Worm (Caenorhabditis elegans) whole organism, young adult: ENCODE results near the gene cthd-1.
A peak's percentile ranks its signal among the peaks of the same experiment; 100 is the strongest.

ENCODE experiments used
- D2030.7 ChIP-seq: fragments of 200-800 bp; sonication (Bioruptor generic); IDR thresholded peaks from 2 replicates; pipeline ENCODE4 v1.3.6; 2022; ENCODE audit warnings: missing genetic modification reagents, missing genetic modification characterization, missing compliant biosample characterization
- F10E7.11 ChIP-seq: sonication (generic microtip); optimal IDR thresholded peaks from 2 replicates; lab custom pipeline; 2017; ENCODE audit warnings: mild to moderate bottlenecking, missing genetic modification characterization, moderate library complexity, missing compliant biosample characterization
- F55B11.4 ChIP-seq: sonication (generic microtip); optimal IDR thresholded peaks from 2 replicates; lab custom pipeline; 2016; ENCODE audit warnings: missing compliant biosample characterization, missing genetic modification characterization, borderline replicate concordance; ENCODE audit not compliant: insufficient read depth
- F57C9.4 ChIP-seq: sonication (generic microtip); optimal IDR thresholded peaks from 2 replicates; lab custom pipeline; 2017; ENCODE audit warnings: mild to moderate bottlenecking, missing genetic modification characterization, missing compliant biosample characterization
- K11D2.4 ChIP-seq: fragments of 200-800 bp; sonication (Bioruptor generic); IDR thresholded peaks from 2 replicates; pipeline ENCODE4 v1.3.6; 2022; ENCODE audit warnings: missing genetic modification reagents, missing genetic modification characterization, missing compliant biosample characterization
- Y56A3A.18 ChIP-seq: fragments of 200-800 bp; sonication (Bioruptor generic); IDR thresholded peaks from 2 replicates; pipeline ENCODE4 v1.3.6; 2022; ENCODE audit warnings: missing genetic modification reagents, missing genetic modification characterization, missing compliant biosample characterization
- Y67H2A.10 ChIP-seq: fragments of 200-800 bp; sonication (Bioruptor generic); conservative IDR thresholded peaks from 2 replicates; pipeline ENCODE4 v1.3.6; 2022; ENCODE audit warnings: missing genetic modification reagents, missing genetic modification characterization, missing compliant biosample characterization
- Y79H2A.3 ChIP-seq: fragments of 200-800 bp; sonication (Bioruptor generic); conservative IDR thresholded peaks from 2 replicates; pipeline ENCODE4 v1.3.6; 2022; ENCODE audit warnings: missing genetic modification reagents, missing genetic modification characterization, missing compliant biosample characterization
- cebp-2 ChIP-seq: fragments of 200-800 bp; sonication (Bioruptor generic); IDR thresholded peaks from 2 replicates; pipeline ENCODE4 v1.3.6; 2022; ENCODE audit warnings: missing genetic modification characterization, missing compliant biosample characterization
- ceh-40 ChIP-seq: fragments of 200-800 bp; sonication (Bioruptor generic); IDR thresholded peaks from 2 replicates; pipeline ENCODE4 v1.3.6; 2022; ENCODE audit warnings: missing genetic modification characterization, missing compliant biosample characterization
- ceh-58 ChIP-seq: fragments of 200-800 bp; sonication (Bioruptor generic); IDR thresholded peaks from 2 replicates; pipeline ENCODE4 v1.3.6; 2022; ENCODE audit warnings: missing genetic modification characterization, missing compliant biosample characterization
- dox-1 ChIP-seq: fragments of 200-800 bp; sonication (Bioruptor generic); IDR thresholded peaks from 2 replicates; pipeline ENCODE4 v1.3.6; 2022; ENCODE audit warnings: missing genetic modification reagents, missing genetic modification characterization, missing compliant biosample characterization
- efl-1 ChIP-seq: fragments of 150-350 bp; optimal IDR thresholded peaks from 2 replicates; lab custom pipeline; 2014; ENCODE audit warnings: missing biosample characterization, missing genetic modification reagents, missing genetic modification characterization
- egl-44 ChIP-seq: fragments of 200-800 bp; sonication (Bioruptor generic); IDR thresholded peaks from 2 replicates; pipeline ENCODE4 v1.3.6; 2022; ENCODE audit warnings: missing genetic modification reagents, missing genetic modification characterization, missing compliant biosample characterization
- hmg-1.2 ChIP-seq: fragments of 200-800 bp; sonication (Bioruptor generic); IDR thresholded peaks from 2 replicates; pipeline ENCODE4 v1.3.6; 2022; ENCODE audit warnings: missing genetic modification reagents, missing genetic modification characterization, missing compliant biosample characterization
- hrde-1 ChIP-seq: sonication (generic microtip); optimal IDR thresholded peaks from 2 replicates; lab custom pipeline; 2016; ENCODE audit warnings: missing genetic modification characterization, mild to moderate bottlenecking, missing compliant biosample characterization, moderate library complexity, missing genotype, missing genetic modification reagents, borderline replicate concordance
- hsf-1 ChIP-seq: fragments of 200-800 bp; sonication (Bioruptor generic); IDR thresholded peaks from 2 replicates; pipeline ENCODE4 v1.3.6; 2022; ENCODE audit warnings: missing genetic modification reagents, missing genetic modification characterization, missing compliant biosample characterization
- let-526 ChIP-seq: fragments of 200-800 bp; sonication (Bioruptor generic); IDR thresholded peaks from 2 replicates; pipeline ENCODE4 v1.3.6; 2022; ENCODE audit warnings: missing genetic modification reagents, missing genetic modification characterization, missing compliant biosample characterization
- lir-1 ChIP-seq: fragments of 200-800 bp; sonication (Bioruptor generic); conservative IDR thresholded peaks from 2 replicates; pipeline ENCODE4 v1.3.6; 2022; ENCODE audit warnings: missing genetic modification reagents, missing genetic modification characterization, missing compliant biosample characterization
- madf-10 ChIP-seq: sonication (generic microtip); optimal IDR thresholded peaks from 2 replicates; lab custom pipeline; 2016; ENCODE audit warnings: mild to moderate bottlenecking, missing genetic modification characterization, missing compliant biosample characterization
- mxl-1 ChIP-seq: sonication (generic microtip); optimal IDR thresholded peaks from 2 replicates; lab custom pipeline; 2016; ENCODE audit warnings: missing genetic modification characterization, missing compliant biosample characterization
- nhr-27 ChIP-seq: fragments of 200-800 bp; sonication (Bioruptor generic); optimal IDR thresholded peaks from 2 replicates; lab custom pipeline; 2018; ENCODE audit warnings: mild to moderate bottlenecking, missing genetic modification characterization, moderate library complexity, missing compliant biosample characterization
- nhr-80 ChIP-seq: sonication (generic microtip); optimal IDR thresholded peaks from 2 replicates; lab custom pipeline; 2016; ENCODE audit warnings: missing genetic modification characterization, missing compliant biosample characterization
- nhr-90 ChIP-seq: sonication (generic microtip); optimal IDR thresholded peaks from 2 replicates; lab custom pipeline; 2016; ENCODE audit warnings: missing genotype, mild to moderate bottlenecking, missing genetic modification characterization, missing compliant biosample characterization
- pha-4 ChIP-seq: fragments of 150-350 bp; sonication (generic microtip); optimal IDR thresholded peaks from 2 replicates; lab custom pipeline; 2014; ENCODE audit warnings: missing biosample characterization, missing genetic modification reagents, missing genetic modification characterization
- rec-8 ChIP-seq, 2 experiments: sonication (generic microtip); optimal IDR thresholded peaks; 2 replicates each; lab custom pipeline; 2016; ENCODE audit warnings: mild to moderate bottlenecking in 2 of 2, missing genetic modification characterization in 2 of 2, missing genetic modification reagents in 2 of 2, missing genotype in 2 of 2, missing biosample characterization in 1 of 2, missing compliant biosample characterization in 1 of 2, moderate library complexity in 1 of 2
- repo-1 ChIP-seq: sonication (generic microtip); optimal IDR thresholded peaks from 2 replicates; lab custom pipeline; 2017; ENCODE audit warnings: mild to moderate bottlenecking, missing genetic modification characterization, missing compliant biosample characterization
- snpc-1.1 ChIP-seq: sonication (generic microtip); optimal IDR thresholded peaks from 2 replicates; lab custom pipeline; 2017; ENCODE audit warnings: missing genetic modification characterization, mild to moderate bottlenecking, missing compliant biosample characterization, antibody characterized with exemption, moderate library complexity, missing genotype, missing genetic modification reagents; ENCODE audit not compliant: insufficient read depth
- snpc-4 ChIP-seq, 5 experiments: fragments of 150-350 bp in 1 of 5; sonication (generic microtip) in 4 of 5; optimal IDR thresholded peaks; 2 replicates each; lab custom pipeline; 2014 to 2018; ENCODE audit warnings: missing genetic modification characterization in 5 of 5, missing biosample characterization in 3 of 5, antibody characterized with exemption in 2 of 5, mild to moderate bottlenecking in 2 of 5, missing compliant biosample characterization in 2 of 5, missing genotype in 2 of 5, moderate library complexity in 2 of 5, missing genetic modification reagents in 1 of 5
- sptf-2 ChIP-seq: fragments of 200-800 bp; sonication (Bioruptor generic); optimal IDR thresholded peaks from 2 replicates; lab custom pipeline; 2018; ENCODE audit warnings: mild to moderate bottlenecking, missing genetic modification characterization, missing compliant biosample characterization
- tbx-9 ChIP-seq: sonication (generic microtip); optimal IDR thresholded peaks from 2 replicates; lab custom pipeline; 2016; ENCODE audit warnings: borderline replicate concordance, missing genetic modification characterization, inconsistent platforms, missing compliant biosample characterization
- unc-62 ChIP-seq: fragments of 150-350 bp; optimal IDR thresholded peaks from 2 replicates; lab custom pipeline; 2014; ENCODE audit warnings: missing biosample characterization, missing genetic modification reagents, missing genetic modification characterization
- zim-3 ChIP-seq: sonication (generic microtip); optimal IDR thresholded peaks from 2 replicates; lab custom pipeline; 2017; ENCODE audit warnings: mild to moderate bottlenecking, missing genetic modification characterization, moderate library complexity, missing compliant biosample characterization
- ztf-22 ChIP-seq: fragments of 200-800 bp; sonication (Bioruptor generic); optimal IDR thresholded peaks from 2 replicates; lab custom pipeline; 2018; ENCODE audit warnings: mild to moderate bottlenecking, missing genetic modification characterization, moderate library complexity, missing compliant biosample characterization
- ztf-25 ChIP-seq: fragments of 200-800 bp; sonication (Bioruptor generic); IDR thresholded peaks from 2 replicates; pipeline ENCODE4 v1.3.6; 2022; ENCODE audit warnings: missing genetic modification reagents, missing genetic modification characterization, missing compliant biosample characterization
- ztf-28 ChIP-seq: fragments of 200-800 bp; sonication (Bioruptor generic); IDR thresholded peaks from 2 replicates; pipeline ENCODE4 v1.3.6; 2022; ENCODE audit warnings: missing genetic modification reagents, missing genetic modification characterization, missing compliant biosample characterization
- ztf-3 ChIP-seq: fragments of 200-800 bp; sonication (Bioruptor generic); optimal IDR thresholded peaks from 2 replicates; lab custom pipeline; 2018; ENCODE audit warnings: mild to moderate bottlenecking, missing genetic modification characterization, missing compliant biosample characterization

Gene cthd-1

DNA sequence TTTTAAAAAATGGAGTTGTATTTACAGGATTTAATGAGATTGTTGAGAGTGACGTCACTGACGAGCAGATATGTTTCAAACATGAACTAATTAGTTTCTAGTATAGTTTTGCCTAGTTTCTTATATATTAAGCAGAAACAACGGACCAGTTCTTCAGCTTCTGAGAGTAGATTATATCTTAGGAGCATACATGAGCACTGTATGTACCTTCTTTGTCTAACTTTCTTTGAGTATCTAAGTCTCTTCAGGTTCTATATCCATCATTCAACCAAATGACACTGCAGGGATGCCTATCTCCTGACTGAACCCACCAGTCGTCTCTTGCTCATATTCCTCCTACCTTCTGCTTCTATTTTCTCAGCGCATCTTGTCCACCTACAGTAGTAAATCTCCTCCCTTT, 18.6 kb downstream of the cthd-1 start, which contains the start of gene her-1:
Gene her-1 (plus strand): TSS at position 301 of the 400 bp plus-strand sequence.
- TF ChIP-seq nhr-90 (tag; lab: Kevin White, UChicago) (no peak), efl-1 (no peak), ztf-22 (GFP tag; lab: Kevin White, UChicago) (no peak), nhr-27 (no peak), sptf-2 (no peak), ztf-28 (GFP tag; lab: Robert Waterston, UW) (no peak), F55B11.4 (tag; lab: Kevin White, UChicago) (no peak), hrde-1 (no peak)

DNA sequence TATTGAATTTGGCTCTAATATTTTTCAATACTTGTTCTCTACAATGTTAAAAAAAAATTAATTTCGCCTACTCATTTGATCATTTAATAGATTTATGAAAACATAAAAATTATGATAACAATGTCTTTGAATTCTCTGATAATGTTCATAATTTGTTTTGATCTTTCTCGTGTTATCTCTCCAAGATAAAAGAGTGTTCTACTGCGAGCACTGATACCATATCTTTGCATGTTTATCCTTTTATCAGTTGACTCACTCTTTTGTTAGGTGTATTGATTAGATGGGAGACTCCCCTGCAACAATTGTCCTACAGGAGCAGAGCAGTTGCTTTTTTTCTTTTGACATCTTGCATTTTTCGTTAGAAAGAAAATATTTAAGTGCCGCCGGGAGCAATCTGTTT, 21.1 kb downstream of the cthd-1 start:
- TF ChIP-seq efl-1 (no peak), Y79H2A.3 (no peak), hsf-1 (GFP tag; lab: Robert Waterston, UW) (no peak), Y56A3A.18 (GFP tag; lab: Robert Waterston, UW) (no peak), F57C9.4 (no peak), D2030.7 (GFP tag; lab: Robert Waterston, UW) (no peak), lir-1 (GFP tag; lab: Robert Waterston, UW) (no peak), cebp-2 (no peak)

DNA sequence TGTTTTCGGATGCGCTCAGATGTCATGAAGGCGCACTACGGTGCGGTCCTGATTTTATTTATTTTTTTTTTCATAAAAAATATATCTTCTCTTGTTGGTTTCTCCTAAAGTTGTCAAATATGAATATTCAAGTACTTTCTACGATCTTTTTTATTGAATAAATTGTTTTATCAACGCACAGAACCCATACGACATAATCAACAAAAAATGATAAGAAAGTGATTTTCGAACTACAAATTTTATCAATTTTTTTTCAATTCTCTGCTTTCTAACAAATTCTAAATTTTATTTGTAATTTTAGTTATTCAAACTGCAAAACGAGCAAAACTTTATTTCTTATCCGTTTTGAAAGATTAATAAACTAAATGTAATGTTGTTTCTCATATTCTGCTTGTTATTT, 23.8 kb downstream of the cthd-1 start:
- TF ChIP-seq ztf-3 (no peak), unc-62 (GFP tag; lab: Kevin White, UChicago) (no peak), ztf-28 (GFP tag; lab: Robert Waterston, UW) (no peak), ceh-58 (GFP tag; lab: Robert Waterston, UW) (no peak), pha-4 (tag; lab: Kevin White, UChicago) (no peak), nhr-80 (tag; lab: Kevin White, UChicago) (peak; percentile 10)

DNA sequence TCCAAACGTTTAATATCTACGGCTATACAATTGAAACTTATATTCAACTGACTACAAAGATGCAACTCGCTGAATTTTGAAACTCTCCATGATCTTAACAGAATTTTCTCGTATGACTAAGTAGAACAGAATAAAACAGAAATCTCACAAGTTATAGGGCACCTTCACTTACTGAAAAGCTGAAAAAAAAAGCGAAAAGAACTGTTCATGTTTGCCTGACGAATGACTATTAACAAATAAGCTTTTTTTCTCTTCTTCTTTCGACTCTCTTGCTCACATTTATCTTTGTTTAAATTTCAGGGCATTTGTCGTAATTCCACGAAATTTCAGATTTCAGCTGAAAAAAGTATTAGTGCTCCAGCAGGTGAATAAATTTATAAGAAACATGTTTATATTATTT, 24.7 kb downstream of the cthd-1 start, which contains the start of gene xbx-6:
Gene xbx-6 (plus strand): TSS at position 301 of the 400 bp plus-strand sequence.
- no peak for TF ChIP-seq nhr-90 (tag; lab: Kevin White, UChicago)
- no peak for TF ChIP-seq repo-1 (tag; lab: Kevin White, UChicago)
- no peak for TF ChIP-seq snpc-4 (GFP tag; optimal IDR thresholded peaks at IDR 0.05; lab: Kevin White, UChicago)
- TF ChIP-seq snpc-4 (tag; optimal IDR thresholded peaks at IDR 0.05; lab: Kevin White, UChicago) = no peak
- TF ChIP-seq mxl-1 (tag; lab: Kevin White, UChicago) = no peak
- TF ChIP-seq hmg-1.2 (GFP tag; lab: Robert Waterston, UW) = no peak
- no peak for TF ChIP-seq ceh-58 (GFP tag; lab: Robert Waterston, UW)
- TF ChIP-seq zim-3 (tag; lab: Kevin White, UChicago) = no peak
- no peak for TF ChIP-seq ztf-25 (GFP tag; lab: Robert Waterston, UW)
- no peak for TF ChIP-seq egl-44 (GFP tag; lab: Robert Waterston, UW)
- TF ChIP-seq dox-1 (GFP tag; lab: Robert Waterston, UW) = no peak
- no peak for TF ChIP-seq madf-10 (tag; lab: Kevin White, UChicago)
- no peak for TF ChIP-seq Y67H2A.10
- TF ChIP-seq Y56A3A.18 (GFP tag; lab: Robert Waterston, UW) = no peak
- TF ChIP-seq K11D2.4 = no peak
- no peak for TF ChIP-seq snpc-1.1 (tag; lab: Kevin White, UChicago)
- TF ChIP-seq rec-8 (tag; optimal IDR thresholded peaks at IDR 0.05; lab: Kevin White, UChicago) = no peak
- TF ChIP-seq tbx-9 (tag; lab: Kevin White, UChicago) = no peak
- no peak for TF ChIP-seq ceh-40
- no peak for TF ChIP-seq let-526 (GFP tag; lab: Robert Waterston, UW)
- no peak for TF ChIP-seq F10E7.11 (tag; lab: Kevin White, UChicago)
